Fruit fly (Drosophila melanogaster) whole organism, embryonic: Measurements from ENCODE around the gene ZnT86D.
A peak's percentile ranks its signal among the peaks of the same experiment; 100 is the strongest.

Source experiments
- Atf3 ChIP-seq: fragments of 200-800 bp; sonication (Bioruptor generic); optimal IDR thresholded peaks from 3 replicates; lab custom pipeline; 2016; ENCODE audit warnings: missing biosample characterization, missing genetic modification characterization
- C15 ChIP-seq: fragments of 200-800 bp; sonication (Bioruptor generic); IDR thresholded peaks from 3 replicates; pipeline ENCODE4 v1.3.6; 2022; ENCODE audit warnings: missing biosample characterization, missing genetic modification characterization
- CG10267 ChIP-seq: fragments of 200-800 bp; sonication (Bioruptor generic); optimal IDR thresholded peaks from 2 replicates; lab custom pipeline; 2018; ENCODE audit warnings: missing biosample characterization, mild to moderate bottlenecking, missing genetic modification characterization, moderate library complexity
- CG10366 ChIP-seq: fragments of 200-800 bp; sonication (Bioruptor generic); IDR thresholded peaks from 2 replicates; pipeline ENCODE4 v1.3.6; 2022; ENCODE audit warnings: missing biosample characterization, missing genetic modification characterization
- CG10979 ChIP-seq: fragments of 200-800 bp; sonication (Bioruptor generic); optimal IDR thresholded peaks from 2 replicates; lab custom pipeline; 2018; ENCODE audit warnings: missing biosample characterization, mild to moderate bottlenecking, missing genetic modification characterization, moderate library complexity
- CG13424 ChIP-seq: fragments of 200-800 bp; sonication (Bioruptor generic); optimal IDR thresholded peaks from 2 replicates; lab custom pipeline; 2019; ENCODE audit warnings: missing biosample characterization, mild to moderate bottlenecking, missing genetic modification characterization, moderate library complexity
- CG14965 ChIP-seq: fragments of 200-800 bp; sonication (Bioruptor generic); optimal IDR thresholded peaks from 2 replicates; lab custom pipeline; 2016; ENCODE audit warnings: missing biosample characterization, missing genetic modification characterization, borderline replicate concordance
- CG15011 ChIP-seq: fragments of 200-800 bp; sonication (Bioruptor generic); optimal IDR thresholded peaks from 3 replicates; lab custom pipeline; 2018; ENCODE audit warnings: missing biosample characterization, mild to moderate bottlenecking, missing genetic modification characterization
- CG15479 ChIP-seq: fragments of 200-800 bp; sonication (Bioruptor generic); optimal IDR thresholded peaks from 3 replicates; lab custom pipeline; 2019; ENCODE audit warnings: missing biosample characterization, mild to moderate bottlenecking, missing genetic modification characterization, moderate library complexity
- CG16813 ChIP-seq: fragments of 200-800 bp; sonication (Bioruptor generic); IDR thresholded peaks from 3 replicates; pipeline ENCODE4 v1.3.6; 2022; ENCODE audit warnings: missing biosample characterization, missing genetic modification characterization; ENCODE audit not compliant: partially characterized antibody
- CG17328 ChIP-seq: fragments of 200-800 bp; sonication (Bioruptor generic); IDR thresholded peaks from 2 replicates; pipeline ENCODE4 v1.3.6; 2022; ENCODE audit warnings: missing biosample characterization, missing genetic modification characterization
- CG1832 ChIP-seq: fragments of 200-800 bp; sonication (Bioruptor generic); optimal IDR thresholded peaks from 2 replicates; lab custom pipeline; 2017; ENCODE audit warnings: missing biosample characterization, mild to moderate bottlenecking, missing genetic modification characterization, inconsistent platforms
- CG30020 ChIP-seq: fragments of 200-800 bp; optimal IDR thresholded peaks from 2 replicates; lab custom pipeline; 2019; ENCODE audit warnings: missing biosample characterization, mild to moderate bottlenecking, missing genetic modification characterization, moderate library complexity
- CG31365 ChIP-seq: fragments of 200-800 bp; sonication (Bioruptor generic); optimal IDR thresholded peaks from 2 replicates; lab custom pipeline; 2018; ENCODE audit warnings: missing biosample characterization, mild to moderate bottlenecking, missing genetic modification characterization
- CG32772 ChIP-seq: fragments of 200-800 bp; sonication (Bioruptor generic); IDR thresholded peaks from 2 replicates; pipeline ENCODE4 v1.3.6; 2022; ENCODE audit warnings: missing biosample characterization, missing genetic modification characterization
- CG34376 ChIP-seq: fragments of 200-800 bp; sonication (Bioruptor generic); optimal IDR thresholded peaks from 2 replicates; lab custom pipeline; 2018; ENCODE audit warnings: missing biosample characterization, mild to moderate bottlenecking, missing genetic modification characterization
- CG3726 ChIP-seq: fragments of 200-800 bp; sonication (Bioruptor generic); IDR thresholded peaks from 3 replicates; pipeline ENCODE4, ENCODE4 v1.3.6; 2022; ENCODE audit warnings: missing biosample characterization, missing genetic modification characterization
- CG4617 ChIP-seq: fragments of 200-800 bp; sonication (Bioruptor generic); optimal IDR thresholded peaks from 3 replicates; lab custom pipeline; 2016; ENCODE audit warnings: missing biosample characterization, missing genetic modification characterization, borderline replicate concordance
- CG5245 ChIP-seq: fragments of 200-800 bp; sonication (Bioruptor generic); optimal IDR thresholded peaks from 3 replicates; lab custom pipeline; 2016; ENCODE audit warnings: missing biosample characterization, missing genetic modification characterization
- CG7745 ChIP-seq: fragments of 200-800 bp; sonication (Bioruptor generic); optimal IDR thresholded peaks from 2 replicates; lab custom pipeline; 2018; ENCODE audit warnings: missing biosample characterization, mild to moderate bottlenecking, missing genetic modification characterization, moderate library complexity
- CG7786 ChIP-seq: fragments of 200-800 bp; sonication (Bioruptor generic); optimal IDR thresholded peaks from 2 replicates; lab custom pipeline; 2016; ENCODE audit warnings: missing biosample characterization, missing genetic modification characterization
- CG8290 ChIP-seq, 3 experiments: fragments of 200-800 bp; sonication (Bioruptor generic); optimal IDR thresholded peaks; 2 replicates each; lab custom pipeline; 2016 to 2019; ENCODE audit warnings: missing biosample characterization in 3 of 3, missing genetic modification characterization in 3 of 3, mild to moderate bottlenecking in 2 of 3, moderate library complexity in 1 of 3
- CHES-1-like ChIP-seq: fragments of 200-800 bp; sonication (Bioruptor generic); optimal IDR thresholded peaks from 2 replicates; lab custom pipeline; 2016; ENCODE audit warnings: missing biosample characterization, missing genetic modification characterization
- Dip2 ChIP-seq: fragments of 200-800 bp; sonication (Bioruptor generic); IDR thresholded peaks from 2 replicates; pipeline ENCODE4 v1.3.6; 2022; ENCODE audit warnings: missing biosample characterization, missing genetic modification characterization
- Dip3 ChIP-seq: fragments of 200-800 bp; sonication (Bioruptor generic); optimal IDR thresholded peaks from 3 replicates; lab custom pipeline; 2016; ENCODE audit warnings: missing biosample characterization, missing genetic modification characterization
- Drgx ChIP-seq: fragments of 200-800 bp; sonication (Bioruptor generic); IDR thresholded peaks from 2 replicates; pipeline ENCODE4 v1.3.6; 2022; ENCODE audit warnings: missing biosample characterization, missing genetic modification characterization
- E2f2 ChIP-seq: fragments of 200-800 bp; sonication (Bioruptor generic); IDR thresholded peaks from 2 replicates; pipeline ENCODE4 v1.3.6; 2022; ENCODE audit warnings: missing biosample characterization, missing genetic modification characterization
- Fer3 ChIP-seq: fragments of 200-800 bp; sonication (Bioruptor generic); optimal IDR thresholded peaks from 2 replicates; lab custom pipeline; 2018; ENCODE audit warnings: missing biosample characterization, mild to moderate bottlenecking, missing genetic modification characterization, moderate library complexity
- HmgD ChIP-seq: fragments of 200-800 bp; sonication (Bioruptor generic); optimal IDR thresholded peaks from 3 replicates; lab custom pipeline; 2016; ENCODE audit warnings: missing biosample characterization, missing genetic modification characterization
- Hr3 ChIP-seq: fragments of 200-800 bp; sonication (Bioruptor generic); optimal IDR thresholded peaks from 3 replicates; lab custom pipeline; 2016; ENCODE audit warnings: missing biosample characterization, missing genetic modification characterization
- Scr ChIP-seq: fragments of 200-800 bp; sonication (Bioruptor generic); IDR thresholded peaks from 2 replicates; pipeline ENCODE4 v1.3.6; 2022; ENCODE audit warnings: missing biosample characterization, missing genetic modification characterization; ENCODE audit not compliant: partially characterized antibody
- Sin3A ChIP-seq: fragments of >200 bp; optimal IDR thresholded peaks from 2 replicates; lab custom pipeline; 2018
- Sox100B ChIP-seq: fragments of 200-800 bp; sonication (Bioruptor generic); optimal IDR thresholded peaks from 3 replicates; lab custom pipeline; 2018; ENCODE audit warnings: missing biosample characterization, mild to moderate bottlenecking, missing genetic modification characterization
- Sry-β ChIP-seq: fragments of 200-800 bp; sonication (Bioruptor generic); optimal IDR thresholded peaks from 2 replicates; lab custom pipeline; 2018; ENCODE audit warnings: missing biosample characterization, mild to moderate bottlenecking, missing genetic modification characterization, moderate library complexity
- TFAM ChIP-seq: fragments of 200-800 bp; sonication (Bioruptor generic); optimal IDR thresholded peaks from 2 replicates; lab custom pipeline; 2017; ENCODE audit warnings: missing biosample characterization, missing genetic modification characterization, inconsistent platforms
- dan ChIP-seq: fragments of 200-800 bp; sonication (Bioruptor generic); IDR thresholded peaks from 2 replicates; pipeline ENCODE4 v1.3.6; 2022; ENCODE audit warnings: missing biosample characterization, missing genetic modification characterization
- disco-r ChIP-seq: fragments of 200-800 bp; sonication (Bioruptor generic); optimal IDR thresholded peaks from 2 replicates; lab custom pipeline; 2016; ENCODE audit warnings: missing biosample characterization, missing genetic modification characterization
- ems ChIP-seq: fragments of 200-800 bp; sonication (Bioruptor generic); optimal IDR thresholded peaks from 3 replicates; lab custom pipeline; 2016; ENCODE audit warnings: missing biosample characterization, missing genetic modification characterization
- gfzf ChIP-seq: fragments of 200-800 bp; sonication (Bioruptor generic); optimal IDR thresholded peaks from 2 replicates; lab custom pipeline; 2016; ENCODE audit warnings: missing biosample characterization, mild to moderate bottlenecking, missing genetic modification characterization, moderate library complexity
- gsb-n ChIP-seq: fragments of 200-800 bp; sonication (Bioruptor generic); optimal IDR thresholded peaks from 3 replicates; lab custom pipeline; 2018; ENCODE audit warnings: missing biosample characterization, mild to moderate bottlenecking, missing genetic modification characterization
- lola ChIP-seq, 3 experiments: fragments of >200 bp in 2 of 3; fragments of 200-800 bp in 1 of 3; sonication (Bioruptor generic) in 1 of 3; optimal IDR thresholded peaks; 2 replicates each; lab custom pipeline; 2017 to 2019; ENCODE audit warnings: missing biosample characterization in 3 of 3, missing genetic modification characterization in 3 of 3, mild to moderate bottlenecking in 1 of 3, moderate library complexity in 1 of 3
- peb ChIP-seq: fragments of 200-800 bp; sonication (Bioruptor generic); IDR thresholded peaks from 2 replicates; pipeline ENCODE4 v1.3.6; 2022; ENCODE audit warnings: missing biosample characterization, missing genetic modification characterization
- pho ChIP-seq: fragments of 200-800 bp; sonication (Bioruptor generic); optimal IDR thresholded peaks from 2 replicates; lab custom pipeline; 2016; ENCODE audit warnings: missing biosample characterization, missing genetic modification characterization
- pros ChIP-seq: fragments of 200-800 bp; sonication (Bioruptor generic); optimal IDR thresholded peaks from 3 replicates; lab custom pipeline; 2019; ENCODE audit warnings: missing biosample characterization, mild to moderate bottlenecking, missing genetic modification characterization, moderate library complexity
- salm ChIP-seq: fragments of 200-800 bp; sonication (Bioruptor generic); optimal IDR thresholded peaks from 2 replicates; lab custom pipeline; 2018; ENCODE audit warnings: missing biosample characterization, mild to moderate bottlenecking, missing genetic modification characterization
- sob ChIP-seq: fragments of 200-800 bp; sonication (Bioruptor generic); IDR thresholded peaks from 2 replicates; pipeline ENCODE4 v1.3.6; 2022; ENCODE audit warnings: missing biosample characterization, missing genetic modification characterization
- stwl ChIP-seq: fragments of 200-800 bp; sonication (Bioruptor generic); optimal IDR thresholded peaks from 3 replicates; lab custom pipeline; 2018; ENCODE audit warnings: missing biosample characterization, mild to moderate bottlenecking, missing genetic modification characterization, moderate library complexity
- trem ChIP-seq: fragments of 200-800 bp; optimal IDR thresholded peaks from 3 replicates; lab custom pipeline; 2019; ENCODE audit warnings: missing biosample characterization, mild to moderate bottlenecking, missing genetic modification characterization, moderate library complexity
- zen2 ChIP-seq: fragments of 200-800 bp; sonication (Bioruptor generic); IDR thresholded peaks from 3 replicates; pipeline ENCODE4 v1.3.6; 2022; ENCODE audit warnings: missing biosample characterization, missing genetic modification characterization; ENCODE audit not compliant: partially characterized antibody

The ZnT86D gene

dm6 chr3R:11234918-11235371 lies 20.6 kb upstream of the ZnT86D start, which contains the start of the genes Arfip and CG17721 (continued):
- TF ChIP-seq Sox100B (GFP tag; lab: Kevin White, UChicago) (no peak), Dip3 (GFP tag; lab: Kevin White, UChicago) (no peak), CG8290 (GFP tag; optimal IDR thresholded peaks at IDR 0.05; lab: Kevin White, UChicago) (peak; percentile 10), CG8290 (tag; optimal IDR thresholded peaks at IDR 0.05; lab: Kevin White, UChicago) (no peak), sob (GFP tag; lab: Robert Waterston, UW) (no peak), gsb-n (tag; lab: Kevin White, UChicago) (no peak), CG7745 (tag; lab: Kevin White, UChicago) (no peak), ems (GFP tag; lab: Kevin White, UChicago) (no peak), CG32772 (GFP tag; lab: Robert Waterston, UW) (no peak), CG4617 (peak; percentile 87), CG7786 (GFP tag; lab: Kevin White, UChicago) (no peak), stwl (tag; lab: Kevin White, UChicago) (peak; percentile 44), CG3726 (GFP tag; lab: Robert Waterston, UW) (no peak), CG17328 (GFP tag; lab: Robert Waterston, UW) (no peak), E2f2 (GFP tag; lab: Robert Waterston, UW) (peak; percentile 58), CG14965 (GFP tag; lab: Kevin White, UChicago) (no peak), lola (GFP tag; optimal IDR thresholded peaks at IDR 0.05; lab: Kevin White, UChicago) (no peak), CG34376 (GFP tag; lab: Kevin White, UChicago) (no peak), CG16813 (GFP tag; lab: Robert Waterston, UW) (no peak), CG31365 (tag; lab: Kevin White, UChicago) (peak; percentile 89)

dm6 chr3R:11231705-11232261 lies 17.4 kb upstream of the ZnT86D start, which contains the start of the genes CG17187 and Dph3:
Gene CG17187 (minus strand): TSS chr3R:11231879.
Gene Dph3 (plus strand): TSS chr3R:11231912.
- TF ChIP-seq CG10366 = no peak
- TF ChIP-seq salm (tag; lab: Kevin White, UChicago) = no peak
- no peak for TF ChIP-seq pros (GFP tag; lab: Kevin White, UChicago)
- TF ChIP-seq Dip2 (GFP tag; lab: Robert Waterston, UW) = no peak
- TF ChIP-seq Drgx (GFP tag; lab: Robert Waterston, UW) = no peak
- TF ChIP-seq trem (tag; lab: Kevin White, UChicago) = peak; percentile 98
- TF ChIP-seq peb (GFP tag; lab: Robert Waterston, UW) = no peak
- peak; percentile 35 for TF ChIP-seq CG10979 (tag; lab: Kevin White, UChicago)
- TF ChIP-seq Sry-β (GFP tag; lab: Kevin White, UChicago) = no peak
- no peak for TF ChIP-seq Atf3 (GFP tag; lab: Kevin White, UChicago)
- no peak for TF ChIP-seq zen2 (GFP tag; lab: Robert Waterston, UW)
- peak; percentile 56 for TF ChIP-seq gfzf
- TF ChIP-seq Fer3 (tag; lab: Kevin White, UChicago) = no peak
- no peak for TF ChIP-seq C15 (GFP tag; lab: Robert Waterston, UW)
- TF ChIP-seq CG1832 (GFP tag; lab: Kevin White, UChicago) = no peak
- TF ChIP-seq CG5245 (GFP tag; lab: Kevin White, UChicago) = no peak
- TF ChIP-seq dan (GFP tag; lab: Robert Waterston, UW) = no peak
- TF ChIP-seq CG30020 (tag; lab: Kevin White, UChicago) = no peak
- no peak for TF ChIP-seq pho (GFP tag; lab: Kevin White, UChicago)
- TF ChIP-seq CG10267 = no peak
- TF ChIP-seq HmgD (GFP tag; lab: Kevin White, UChicago) = no peak
- TF ChIP-seq disco-r (GFP tag; lab: Kevin White, UChicago) = no peak
- TF ChIP-seq Hr3 = no peak
- no peak for TF ChIP-seq TFAM (GFP tag; lab: Kevin White, UChicago)
- no peak for TF ChIP-seq CG13424 (tag; lab: Kevin White, UChicago)
- no peak for TF ChIP-seq CG15011
- TF ChIP-seq Scr (GFP tag; lab: Robert Waterston, UW) = no peak
- peak; percentile 14 for TF ChIP-seq Sin3A (lab: Kevin White, UChicago)
- TF ChIP-seq CHES-1-like (GFP tag; lab: Kevin White, UChicago) = no peak
- no peak for TF ChIP-seq CG15479
